Fruit fly (Drosophila melanogaster) whole organism, prepupa: ENCODE measurements around the gene Rsph9.

ENCODE experiments used
- Blimp-1 ChIP-seq: fragments of 200-800 bp; sonication (Bioruptor generic); optimal IDR thresholded peaks from 3 replicates; lab custom pipeline; 2017; ENCODE audit warnings: missing biosample characterization, missing genetic modification characterization, mild to moderate bottlenecking, moderate library complexity, missing genetic modification reagents
- CG10669 ChIP-seq: fragments of 200-800 bp; sonication (Bioruptor generic); optimal IDR thresholded peaks from 3 replicates; lab custom pipeline; 2018; ENCODE audit warnings: missing biosample characterization, mild to moderate bottlenecking, missing genetic modification characterization, moderate library complexity
- CG11294 ChIP-seq: fragments of 200-800 bp; sonication (Bioruptor generic); IDR thresholded peaks from 2 replicates; pipeline ENCODE4 v1.3.6; 2022; ENCODE audit warnings: missing biosample characterization, missing genetic modification characterization
- CG11762 ChIP-seq: fragments of 200-800 bp; sonication (Bioruptor generic); optimal IDR thresholded peaks from 3 replicates; lab custom pipeline; 2016; ENCODE audit warnings: missing biosample characterization, missing genetic modification characterization; ENCODE audit not compliant: insufficient read depth
- CG15336 ChIP-seq: fragments of 200-800 bp; sonication (Bioruptor generic); IDR thresholded peaks from 2 replicates; pipeline ENCODE4 v1.3.6; 2022; ENCODE audit warnings: missing biosample characterization, missing genetic modification characterization
- CG16779 ChIP-seq: fragments of 200-800 bp; sonication (Bioruptor generic); optimal IDR thresholded peaks from 3 replicates; lab custom pipeline; 2017; ENCODE audit warnings: missing biosample characterization, mild to moderate bottlenecking, missing genetic modification characterization
- CG3032 ChIP-seq: fragments of 200-800 bp; optimal IDR thresholded peaks from 2 replicates; lab custom pipeline; 2019; ENCODE audit warnings: missing biosample characterization, mild to moderate bottlenecking, missing genetic modification characterization, moderate library complexity
- CG31627 ChIP-seq: fragments of 200-800 bp; sonication (Bioruptor generic); optimal IDR thresholded peaks from 3 replicates; lab custom pipeline; 2016; ENCODE audit warnings: missing biosample characterization, missing genetic modification characterization
- CG32006 ChIP-seq: fragments of 200-800 bp; sonication (Bioruptor generic); optimal IDR thresholded peaks from 3 replicates; lab custom pipeline; 2017; ENCODE audit warnings: missing biosample characterization, mild to moderate bottlenecking, missing genetic modification characterization
- CG6163 ChIP-seq: fragments of 200-800 bp; sonication (Bioruptor generic); IDR thresholded peaks from 3 replicates; pipeline ENCODE4 v1.3.6; 2022; ENCODE audit warnings: missing biosample characterization, missing genetic modification characterization
- CG6276 ChIP-seq: fragments of 200-800 bp; sonication (Bioruptor generic); optimal IDR thresholded peaks from 2 replicates; lab custom pipeline; 2017; ENCODE audit warnings: missing biosample characterization, mild to moderate bottlenecking, missing genetic modification characterization
- CG6792 ChIP-seq: fragments of 200-800 bp; sonication (Bioruptor generic); optimal IDR thresholded peaks from 3 replicates; lab custom pipeline; 2016; ENCODE audit warnings: missing biosample characterization, missing genetic modification characterization
- CG6808 ChIP-seq: fragments of 200-800 bp; sonication (Bioruptor generic); optimal IDR thresholded peaks from 3 replicates; lab custom pipeline; 2017; ENCODE audit warnings: missing biosample characterization, missing genetic modification characterization, mild to moderate bottlenecking, moderate library complexity, missing genetic modification reagents
- CG6854 ChIP-seq: fragments of 200-800 bp; sonication (Bioruptor generic); optimal IDR thresholded peaks from 2 replicates; lab custom pipeline; 2017; ENCODE audit warnings: missing biosample characterization, mild to moderate bottlenecking, missing genetic modification characterization
- CG7368 ChIP-seq: fragments of 200-800 bp; sonication (Bioruptor generic); optimal IDR thresholded peaks from 3 replicates; lab custom pipeline; 2016; ENCODE audit warnings: missing biosample characterization, missing genetic modification characterization
- CG8119 ChIP-seq: fragments of 200-800 bp; sonication (Bioruptor generic); IDR thresholded peaks from 3 replicates; pipeline ENCODE4 v1.3.6; 2022; ENCODE audit warnings: missing biosample characterization, missing genetic modification characterization
- CG8319 ChIP-seq: fragments of 200-800 bp; sonication (Bioruptor generic); optimal IDR thresholded peaks from 3 replicates; lab custom pipeline; 2016; ENCODE audit warnings: missing biosample characterization, missing genetic modification characterization
- CG9139 ChIP-seq: fragments of 200-800 bp; sonication (Bioruptor generic); optimal IDR thresholded peaks from 3 replicates; lab custom pipeline; 2017; ENCODE audit warnings: missing biosample characterization, mild to moderate bottlenecking, missing genetic modification characterization
- Eip78C ChIP-seq: fragments of 200-800 bp; sonication (Bioruptor generic); peaks from one replicate; lab custom pipeline; 2016; ENCODE audit warnings: missing biosample characterization, missing genetic modification characterization
- Eip93F ChIP-seq: fragments of 200-800 bp; sonication (Bioruptor generic); optimal IDR thresholded peaks from 2 replicates; lab custom pipeline; 2016; ENCODE audit warnings: missing biosample characterization, mild to moderate bottlenecking, missing genetic modification characterization
- Ets21C ChIP-seq: fragments of 200-800 bp; sonication (Bioruptor generic); optimal IDR thresholded peaks from 3 replicates; lab custom pipeline; 2016; ENCODE audit warnings: missing biosample characterization, missing genetic modification characterization
- Ets96B ChIP-seq: fragments of 200-800 bp; optimal IDR thresholded peaks from 2 replicates; lab custom pipeline; 2019; ENCODE audit warnings: missing biosample characterization, mild to moderate bottlenecking, missing genetic modification characterization, moderate library complexity
- Hr39 ChIP-seq: fragments of 200-800 bp; sonication (Bioruptor generic); optimal IDR thresholded peaks from 2 replicates; lab custom pipeline; 2016; ENCODE audit warnings: missing biosample characterization, missing genetic modification characterization
- Lpt ChIP-seq: fragments of 200-800 bp; sonication (Bioruptor generic); optimal IDR thresholded peaks from 3 replicates; lab custom pipeline; 2016; ENCODE audit warnings: missing biosample characterization, missing genetic modification characterization
- Met ChIP-seq: fragments of 200-800 bp; sonication (Bioruptor generic); optimal IDR thresholded peaks from 3 replicates; lab custom pipeline; 2016; ENCODE audit warnings: missing biosample characterization, missing genetic modification characterization
- OdsH ChIP-seq: fragments of 200-800 bp; sonication (Bioruptor generic); optimal IDR thresholded peaks from 3 replicates; lab custom pipeline; 2016; ENCODE audit warnings: missing biosample characterization, missing genetic modification characterization
- Smox ChIP-seq: fragments of 200-800 bp; sonication (Bioruptor generic); optimal IDR thresholded peaks from 3 replicates; lab custom pipeline; 2016; ENCODE audit warnings: missing biosample characterization, missing genetic modification characterization
- Sox102F ChIP-seq: fragments of 200-800 bp; sonication (Bioruptor generic); optimal IDR thresholded peaks from 2 replicates; lab custom pipeline; 2016; ENCODE audit warnings: missing biosample characterization, mild to moderate bottlenecking, missing genetic modification characterization
- Sox14 ChIP-seq: fragments of 200-800 bp; sonication (Bioruptor generic); optimal IDR thresholded peaks from 3 replicates; lab custom pipeline; 2016; ENCODE audit warnings: missing biosample characterization, missing genetic modification characterization
- Sox15 ChIP-seq: fragments of 200-800 bp; sonication (Bioruptor generic); optimal IDR thresholded peaks from 3 replicates; lab custom pipeline; 2016; ENCODE audit warnings: missing biosample characterization, missing genetic modification characterization
- achi ChIP-seq: fragments of 200-800 bp; sonication (Bioruptor generic); optimal IDR thresholded peaks from 3 replicates; lab custom pipeline; 2016; ENCODE audit warnings: missing biosample characterization, missing genetic modification characterization
- acj6 ChIP-seq: fragments of 200-800 bp; sonication (Bioruptor generic); optimal IDR thresholded peaks from 3 replicates; lab custom pipeline; 2016; ENCODE audit warnings: missing biosample characterization, missing genetic modification characterization
- cyc ChIP-seq: fragments of 200-800 bp; sonication (Bioruptor generic); optimal IDR thresholded peaks from 3 replicates; lab custom pipeline; 2016; ENCODE audit warnings: missing biosample characterization, missing genetic modification characterization
- dac ChIP-seq: fragments of 200-800 bp; sonication (Bioruptor generic); optimal IDR thresholded peaks from 2 replicates; lab custom pipeline; 2017; ENCODE audit warnings: missing biosample characterization, mild to moderate bottlenecking, missing genetic modification characterization
- esn ChIP-seq: fragments of 200-800 bp; sonication (Bioruptor generic); optimal IDR thresholded peaks from 2 replicates; lab custom pipeline; 2016; ENCODE audit warnings: missing biosample characterization, mild to moderate bottlenecking, missing genetic modification characterization, moderate library complexity
- fd59A ChIP-seq: fragments of 200-800 bp; sonication (Bioruptor generic); optimal IDR thresholded peaks from 2 replicates; lab custom pipeline; 2017; ENCODE audit warnings: missing biosample characterization, mild to moderate bottlenecking, missing genetic modification characterization, missing genetic modification reagents
- fkh ChIP-seq: fragments of 200-800 bp; sonication (Bioruptor generic); optimal IDR thresholded peaks from 3 replicates; lab custom pipeline; 2017; ENCODE audit warnings: missing biosample characterization, mild to moderate bottlenecking, missing genetic modification characterization, moderate library complexity
- lz ChIP-seq: fragments of 200-800 bp; sonication (Bioruptor generic); optimal IDR thresholded peaks from 3 replicates; lab custom pipeline; 2016; ENCODE audit warnings: missing biosample characterization, missing genetic modification characterization
- net ChIP-seq: fragments of 200-800 bp; sonication (Bioruptor generic); optimal IDR thresholded peaks from 3 replicates; lab custom pipeline; 2016; ENCODE audit warnings: missing biosample characterization, missing genetic modification characterization
- pdm3 ChIP-seq: fragments of 200-800 bp; sonication (Bioruptor generic); optimal IDR thresholded peaks from 3 replicates; lab custom pipeline; 2016; ENCODE audit warnings: missing biosample characterization, missing genetic modification characterization
- salr ChIP-seq, 2 experiments: fragments of 200-800 bp; sonication (Bioruptor generic); optimal IDR thresholded peaks; 3 replicates each; lab custom pipeline; 2016 to 2018; ENCODE audit warnings: missing biosample characterization in 2 of 2, missing genetic modification characterization in 2 of 2, mild to moderate bottlenecking in 1 of 2
- spab ChIP-seq: fragments of 200-800 bp; sonication (Bioruptor generic); optimal IDR thresholded peaks from 2 replicates; lab custom pipeline; 2017; ENCODE audit warnings: missing biosample characterization, mild to moderate bottlenecking, missing genetic modification characterization, missing genetic modification reagents
- svp ChIP-seq: fragments of 200-800 bp; sonication (Bioruptor generic); peaks from one replicate; lab custom pipeline; 2016; ENCODE audit warnings: missing biosample characterization, missing genetic modification characterization
- topi ChIP-seq: fragments of 200-800 bp; sonication (Bioruptor generic); optimal IDR thresholded peaks from 3 replicates; lab custom pipeline; 2016; ENCODE audit warnings: missing biosample characterization, missing genetic modification characterization
- vri ChIP-seq: fragments of 200-800 bp; sonication (Bioruptor generic); optimal IDR thresholded peaks from 3 replicates; lab custom pipeline; 2016; ENCODE audit warnings: missing biosample characterization, mild to moderate bottlenecking, missing genetic modification characterization

Rsph9 gene

dm6 chr2L:17383588-17384308 is 28.7 kb downstream of the Rsph9 start, which contains the start of gene Lrch (continued):
- no peak for TF ChIP-seq CG6808 (GFP tag; lab: Kevin White, UChicago)
- no peak for TF ChIP-seq CG11762 (GFP tag; lab: Kevin White, UChicago)
- TF ChIP-seq pdm3: no peak
- peak; percentile 3 for TF ChIP-seq CG7368 (GFP tag; lab: Kevin White, UChicago)
- TF ChIP-seq CG6276 (GFP tag; lab: Kevin White, UChicago): no peak
- peak; percentile 34 for TF ChIP-seq CG6854 (GFP tag; lab: Kevin White, UChicago)
- no peak for TF ChIP-seq spab (GFP tag; lab: Kevin White, UChicago)
- TF ChIP-seq CG6792 (GFP tag; lab: Kevin White, UChicago): no peak
- TF ChIP-seq acj6 (GFP tag; lab: Kevin White, UChicago): no peak
- TF ChIP-seq Hr39 (GFP tag; lab: Kevin White, UChicago): no peak
- no peak for TF ChIP-seq CG8319 (GFP tag; lab: Kevin White, UChicago)
- TF ChIP-seq topi (GFP tag; lab: Kevin White, UChicago): no peak
- peak; percentile 55 for TF ChIP-seq CG6163 (GFP tag; lab: Robert Waterston, UW)
- no peak for TF ChIP-seq OdsH
- no peak for TF ChIP-seq vri
- TF ChIP-seq fd59A: no peak
- no peak for TF ChIP-seq salr (GFP tag; optimal IDR thresholded peaks at IDR 0.05; lab: Kevin White, UChicago)
- no peak for TF ChIP-seq Sox102F (GFP tag; lab: Kevin White, UChicago)
- TF ChIP-seq Lpt (GFP tag; lab: Kevin White, UChicago): no peak
- peak; percentile 16 for TF ChIP-seq CG16779 (tag; lab: Kevin White, UChicago)
- peak; percentile 38 for TF ChIP-seq Sox14
- TF ChIP-seq Ets96B (tag; lab: Kevin White, UChicago): no peak
- TF ChIP-seq fkh (GFP tag; lab: Kevin White, UChicago): no peak
- TF ChIP-seq Blimp-1 (GFP tag; lab: Kevin White, UChicago): no peak
- no peak for TF ChIP-seq Eip78C

- TF ChIP-seq CG10669 (GFP tag; lab: Kevin White, UChicago): peak; percentile 10
- TF ChIP-seq Met: no peak
- TF ChIP-seq, all 60 proteins: peak for 1
Observed at dm6 chr2L:17382783-17383182, 29.6 kb downstream of the Rsph9 start.

- no peak for TF ChIP-seq Blimp-1 (GFP tag; lab: Kevin White, UChicago)
- no peak for TF ChIP-seq CG6854 (GFP tag; lab: Kevin White, UChicago)
- no peak for TF ChIP-seq CG9139 (GFP tag; lab: Kevin White, UChicago)
- no peak for TF ChIP-seq salr (GFP tag; optimal IDR thresholded peaks at IDR 0.05; lab: Kevin White, UChicago)
- TF ChIP-seq Ets21C (GFP tag; lab: Kevin White, UChicago): peak; percentile 6
- no peak; the same call in 2 of the 3 replicates for TF ChIP-seq CG6163 (GFP tag; lab: Robert Waterston, UW)
- TF ChIP-seq CG8319 (GFP tag; lab: Kevin White, UChicago): no peak
- peak; percentile 10 for TF ChIP-seq topi (GFP tag; lab: Kevin White, UChicago)
- TF ChIP-seq dac: no peak
- TF ChIP-seq Hr39 (GFP tag; lab: Kevin White, UChicago): peak; percentile 33
- peak; percentile 38 for TF ChIP-seq CG6808 (GFP tag; lab: Kevin White, UChicago)
- no peak for TF ChIP-seq cyc (GFP tag; lab: Kevin White, UChicago)
- no peak for TF ChIP-seq Sox15
- TF ChIP-seq lz: peak; percentile 20
- peak; percentile 5 for TF ChIP-seq CG31627 (GFP tag; lab: Kevin White, UChicago)
- peak; percentile 21 for TF ChIP-seq acj6 (GFP tag; lab: Kevin White, UChicago)
- peak; percentile 56 for TF ChIP-seq esn (GFP tag; lab: Kevin White, UChicago)
- no peak for TF ChIP-seq achi (GFP tag; lab: Kevin White, UChicago)
- peak; percentile 3 for TF ChIP-seq fd59A
- TF ChIP-seq OdsH: peak; percentile 21
- TF ChIP-seq Eip93F (GFP tag; lab: Kevin White, UChicago): no peak
- TF ChIP-seq Ets96B (tag; lab: Kevin White, UChicago): peak; percentile 45
- TF ChIP-seq Sox14: peak; percentile 21
- peak; percentile 37 for TF ChIP-seq CG3032 (tag; lab: Kevin White, UChicago)
- no peak; the same call in 2 of the 3 replicates for TF ChIP-seq CG8119 (GFP tag; lab: Robert Waterston, UW)
- TF ChIP-seq CG32006 (GFP tag; lab: Kevin White, UChicago): peak; percentile 45
- no peak for TF ChIP-seq Lpt (GFP tag; lab: Kevin White, UChicago)
- peak; percentile 1 for TF ChIP-seq net
- TF ChIP-seq CG7368 (GFP tag; lab: Kevin White, UChicago): no peak
- TF ChIP-seq Smox (GFP tag; lab: Kevin White, UChicago): peak; percentile 37
- TF ChIP-seq svp: peak; percentile 57
- TF ChIP-seq CG15336: peak; percentile 52
- peak; percentile 40 for TF ChIP-seq pdm3
- no peak for TF ChIP-seq CG11294 (GFP tag; lab: Robert Waterston, UW)
Observed at dm6 chr2L:17382318-17382717, 30.1 kb downstream of the Rsph9 start.
